Worm (Caenorhabditis elegans): ENCODE measurements around the gene F02C12.3.

ce11 chrX:13356469-13356868 is 40.3 kb upstream of the F02C12.3 start:
- TF ChIP-seq tbx-11 (GFP tag; IDR thresholded peaks at IDR 0.05) (no peak), ceh-36 (tag; optimal IDR thresholded peaks at IDR 0.05) (no peak), ama-1 (optimal IDR thresholded peaks at IDR 0.05) (no peak), B0310.2 (tag; optimal IDR thresholded peaks at IDR 0.05) (no peak), hmg-4 (GFP tag; optimal IDR thresholded peaks at IDR 0.05) (no peak), sea-1 (GFP tag; conservative IDR thresholded peaks at IDR 0.05) (no peak)
